Worm (Caenorhabditis elegans) whole organism, L4 larva: ENCODE measurements around the gene F59B2.15.

Experiments used
- F37D6.2 ChIP-seq: sonication (generic microtip); optimal IDR thresholded peaks from 2 replicates; lab custom pipeline; 2016; ENCODE audit warnings: mild to moderate bottlenecking, missing genetic modification characterization, missing compliant biosample characterization
- F44E2.7 ChIP-seq: fragments of 200-800 bp; sonication (Bioruptor generic); IDR thresholded peaks from 2 replicates; pipeline ENCODE4 v2.1.2; 2022; ENCODE audit warnings: missing genetic modification characterization, missing compliant biosample characterization
- T26A8.4 ChIP-seq: fragments of 200-800 bp; sonication (Bioruptor generic); IDR thresholded peaks from 2 replicates; pipeline ENCODE4 v1.3.6; 2022; ENCODE audit warnings: missing genetic modification characterization, missing compliant biosample characterization
- Y75B8A.6 ChIP-seq: fragments of 200-800 bp; sonication (Bioruptor generic); IDR thresholded peaks from 2 replicates; pipeline ENCODE4 v1.3.6; 2022; ENCODE audit warnings: missing genetic modification reagents, missing genetic modification characterization, missing compliant biosample characterization
- ZK337.2 ChIP-seq: fragments of 200-800 bp; sonication (Bioruptor generic); IDR thresholded peaks from 2 replicates; pipeline ENCODE4 v1.3.6; 2022; ENCODE audit warnings: missing genetic modification reagents, missing genetic modification characterization, missing compliant biosample characterization
- ceh-62 ChIP-seq: sonication (generic microtip); optimal IDR thresholded peaks from 2 replicates; lab custom pipeline; 2017; ENCODE audit warnings: missing biosample characterization, missing genetic modification characterization
- ceh-82 ChIP-seq: sonication (generic microtip); optimal IDR thresholded peaks from 2 replicates; lab custom pipeline; 2017; ENCODE audit warnings: missing biosample characterization, missing genetic modification characterization
- cey-2 ChIP-seq: sonication (generic microtip); optimal IDR thresholded peaks from 3 replicates; lab custom pipeline; 2017; ENCODE audit warnings: missing genetic modification characterization, mild to moderate bottlenecking, missing compliant biosample characterization, antibody characterized with exemption, borderline replicate concordance; ENCODE audit not compliant: insufficient read depth
- ctbp-1 ChIP-seq: fragments of 200-800 bp; sonication (Bioruptor generic); IDR thresholded peaks from 2 replicates; pipeline ENCODE4 v1.3.6; 2022; ENCODE audit warnings: missing genetic modification reagents, missing genetic modification characterization, missing compliant biosample characterization
- daf-16 ChIP-seq, 3 experiments: sonication (generic microtip); optimal IDR thresholded peaks; 2 replicates each; lab custom pipeline; 2016 to 2017; ENCODE audit warnings: missing genetic modification characterization in 3 of 3, missing genetic modification reagents in 3 of 3, mild to moderate bottlenecking in 2 of 3, missing compliant biosample characterization in 2 of 3, missing biosample characterization in 1 of 3, moderate library complexity in 1 of 3
- dmd-6 ChIP-seq: fragments of 200-800 bp; sonication (Bioruptor generic); IDR thresholded peaks from 2 replicates; pipeline ENCODE4 v1.3.6; 2022; ENCODE audit warnings: missing genetic modification reagents, missing genetic modification characterization, missing compliant biosample characterization
- dmd-8 ChIP-seq: fragments of 200-800 bp; sonication (Bioruptor generic); IDR thresholded peaks from 2 replicates; pipeline ENCODE4 v1.3.6; 2022; ENCODE audit warnings: missing genetic modification characterization, missing compliant biosample characterization
- dve-1 ChIP-seq: sonication (generic microtip); optimal IDR thresholded peaks from 2 replicates; lab custom pipeline; 2017; ENCODE audit warnings: antibody characterized with exemption, mild to moderate bottlenecking, missing genetic modification characterization, missing compliant biosample characterization; ENCODE audit not compliant: insufficient read depth
- egl-43 ChIP-seq: fragments of 200-800 bp; sonication (Bioruptor generic); IDR thresholded peaks from 2 replicates; pipeline ENCODE4 v1.3.6; 2022; ENCODE audit warnings: missing genetic modification reagents, missing genetic modification characterization, missing compliant biosample characterization
- gei-8 ChIP-seq: fragments of 200-800 bp; sonication (Bioruptor generic); optimal IDR thresholded peaks from 2 replicates; lab custom pipeline; 2018; ENCODE audit warnings: mild to moderate bottlenecking, missing genetic modification characterization, missing compliant biosample characterization
- hif-1 ChIP-seq, 2 experiments: sonication (generic microtip); optimal IDR thresholded peaks; 2 replicates each; lab custom pipeline; 2016 to 2017; ENCODE audit warnings: missing compliant biosample characterization in 2 of 2, missing genetic modification characterization in 2 of 2, missing genetic modification reagents in 2 of 2, missing genotype in 2 of 2, mild to moderate bottlenecking in 1 of 2
- lim-7 ChIP-seq: fragments of 200-800 bp; sonication (Bioruptor generic); IDR thresholded peaks from 2 replicates; pipeline ENCODE4 v1.3.6; 2022; ENCODE audit warnings: missing genetic modification characterization, missing compliant biosample characterization
- lin-29 ChIP-seq: fragments of 200-800 bp; sonication (Bioruptor generic); IDR thresholded peaks from 2 replicates; pipeline ENCODE4 v1.3.6; 2022; ENCODE audit warnings: missing genetic modification reagents, missing genetic modification characterization, missing compliant biosample characterization
- lin-38 ChIP-seq: fragments of 200-800 bp; sonication (Bioruptor generic); IDR thresholded peaks from 2 replicates; pipeline ENCODE4 v1.3.6; 2022; ENCODE audit warnings: missing genetic modification reagents, missing genetic modification characterization, missing compliant biosample characterization
- lin-39 ChIP-seq: fragments of 150-350 bp; optimal IDR thresholded peaks from 2 replicates; lab custom pipeline; 2014; ENCODE audit warnings: missing biosample characterization, missing genetic modification reagents, missing genetic modification characterization
- lsy-2 ChIP-seq, 2 experiments: fragments of 150-350 bp in 1 of 2; sonication (generic microtip) in 1 of 2; optimal IDR thresholded peaks; 2 replicates each; lab custom pipeline; 2014 to 2017; ENCODE audit warnings: missing biosample characterization in 2 of 2, missing genetic modification characterization in 2 of 2
- madf-9 ChIP-seq: fragments of 200-800 bp; sonication (Bioruptor generic); conservative IDR thresholded peaks from 2 replicates; pipeline ENCODE4 v1.3.6; 2022; ENCODE audit warnings: missing genetic modification reagents, missing genetic modification characterization, missing compliant biosample characterization
- mep-1 ChIP-seq: fragments of 150-350 bp; sonication (generic microtip); optimal IDR thresholded peaks from 3 replicates; lab custom pipeline; 2014; ENCODE audit warnings: missing biosample characterization, missing genetic modification characterization
- mes-2 ChIP-seq: sonication (generic microtip); optimal IDR thresholded peaks from 2 replicates; lab custom pipeline; 2016; ENCODE audit warnings: missing genotype, mild to moderate bottlenecking, missing genetic modification characterization, missing compliant biosample characterization; ENCODE audit not compliant: poor library complexity, severe bottlenecking
- nhr-102 ChIP-seq: sonication (generic microtip); optimal IDR thresholded peaks from 2 replicates; lab custom pipeline; 2016; ENCODE audit warnings: mild to moderate bottlenecking, missing genetic modification characterization, moderate library complexity, missing compliant biosample characterization
- nhr-237 ChIP-seq: sonication (generic microtip); optimal IDR thresholded peaks from 2 replicates; lab custom pipeline; 2017; ENCODE audit warnings: missing biosample characterization, missing genetic modification characterization
- nhr-48 ChIP-seq: sonication (generic microtip); optimal IDR thresholded peaks from 2 replicates; lab custom pipeline; 2016; ENCODE audit warnings: mild to moderate bottlenecking, missing genetic modification characterization, missing compliant biosample characterization
- pha-4 ChIP-seq, 2 experiments: fragments of 150-350 bp in 1 of 2; fragments of 200-800 bp in 1 of 2; sonication (Bioruptor generic) in 1 of 2; IDR thresholded peaks in 1 of 2; optimal IDR thresholded peaks in 1 of 2; 2 replicates each; pipeline versions ENCODE4 v1.3.6 to Lab custom; 2014 to 2022; ENCODE audit warnings: missing genetic modification characterization in 2 of 2, missing genetic modification reagents in 2 of 2, missing biosample characterization in 1 of 2, missing compliant biosample characterization in 1 of 2
- pqm-1 ChIP-seq: sonication (generic microtip); optimal IDR thresholded peaks from 2 replicates; lab custom pipeline; 2017; ENCODE audit warnings: missing biosample characterization, missing genetic modification characterization
- rbr-2 ChIP-seq: sonication (generic microtip); optimal IDR thresholded peaks from 2 replicates; lab custom pipeline; 2016; ENCODE audit warnings: missing genotype, missing genetic modification characterization, missing compliant biosample characterization
- spr-1 ChIP-seq: sonication (generic microtip); optimal IDR thresholded peaks from 2 replicates; lab custom pipeline; 2016; ENCODE audit warnings: mild to moderate bottlenecking, missing genetic modification characterization, missing compliant biosample characterization
- unc-130 ChIP-seq: sonication (generic microtip); optimal IDR thresholded peaks from 2 replicates; lab custom pipeline; 2016; ENCODE audit warnings: missing genetic modification reagents, missing genetic modification characterization, missing compliant biosample characterization
- unc-62 ChIP-seq, 3 experiments: fragments of 150-350 bp in 1 of 3; sonication (generic microtip); optimal IDR thresholded peaks in 2 of 3; peaks in 1 of 3; 1 replicate in 1 of 3; 2 replicates in 2 of 3; lab custom pipeline; 2014 to 2017; ENCODE audit warnings: missing biosample characterization in 3 of 3, missing genetic modification characterization in 3 of 3, missing genetic modification reagents in 3 of 3, missing genotype in 1 of 3
- zfp-3 ChIP-seq: fragments of 200-800 bp; sonication (Bioruptor generic); conservative IDR thresholded peaks from 2 replicates; pipeline ENCODE4 v1.3.6; 2022; ENCODE audit warnings: missing genetic modification reagents, missing genetic modification characterization, missing compliant biosample characterization
- ztf-7 ChIP-seq: fragments of 150-350 bp; optimal IDR thresholded peaks from 2 replicates; lab custom pipeline; 2014; ENCODE audit warnings: missing biosample characterization, missing genetic modification characterization

The F59B2.15 gene

DNA sequence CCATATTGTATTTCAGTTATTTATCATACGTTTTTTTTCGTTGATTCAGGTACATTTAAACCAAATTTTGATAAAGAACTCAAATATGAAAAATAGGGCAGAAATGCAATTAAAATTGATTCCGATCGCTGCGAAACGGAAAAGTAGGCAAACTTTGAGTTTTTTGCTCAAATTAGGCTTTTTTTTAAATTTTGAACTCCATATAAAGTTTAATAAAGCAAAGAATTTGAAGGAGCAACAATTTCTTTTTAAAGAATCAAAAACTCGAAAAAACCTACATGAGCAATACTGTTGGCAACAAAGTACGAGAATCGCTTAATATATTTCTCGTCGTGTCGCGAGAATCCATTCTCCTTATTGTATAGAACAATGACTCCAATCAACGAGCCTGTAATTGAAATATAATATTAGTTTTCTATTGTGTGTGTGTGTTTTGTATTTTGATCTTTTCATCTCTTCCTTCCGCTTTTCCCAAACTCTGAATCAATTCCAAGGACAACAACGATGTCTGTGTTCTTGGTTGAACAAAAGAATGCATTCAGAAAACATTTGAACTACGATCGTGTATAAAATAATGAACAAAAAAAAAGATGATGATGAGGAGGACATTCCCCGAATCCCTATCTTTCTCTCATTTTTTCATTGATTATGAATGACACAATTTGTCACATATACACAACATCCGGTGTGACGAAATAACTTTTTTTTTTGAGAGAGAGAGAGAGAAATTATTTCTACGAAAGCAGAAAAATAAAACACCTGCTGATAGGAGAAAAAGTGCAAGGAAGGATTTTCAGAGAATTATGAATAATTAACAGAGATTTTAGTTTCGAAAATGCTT lies 23.7 kb downstream of the F59B2.15 start (continued):
- no peak for TF ChIP-seq egl-43 (GFP tag; lab: Robert Waterston, UW)
- 0 out of 2 replicates have a peak, but pooled peaks have one; percentile 26 for TF ChIP-seq dmd-6
- TF ChIP-seq dmd-8 (GFP tag; lab: Robert Waterston, UW), result no peak
- TF ChIP-seq lin-38 (GFP tag; lab: Robert Waterston, UW), result no peak
- no peak for TF ChIP-seq hif-1 (tag; optimal IDR thresholded peaks at IDR 0.05; lab: Kevin White, UChicago)
- TF ChIP-seq ZK337.2 (GFP tag; lab: Robert Waterston, UW), result no peak

- TF ChIP-seq dve-1 (tag; lab: Kevin White, UChicago) (peak; percentile 17), ceh-82 (tag; lab: Kevin White, UChicago) (no peak), mep-1 (tag; lab: Kevin White, UChicago) (peak; percentile 57), lsy-2 (tag; optimal IDR thresholded peaks at IDR 0.05; lab: Kevin White, UChicago) (peak in 1 of 2 experiments; percentile 7), zfp-3 (GFP tag; lab: Robert Waterston, UW) (peak; percentile 87), rbr-2 (tag; lab: Kevin White, UChicago) (no peak), gei-8 (peak; percentile 41), spr-1 (tag; lab: Kevin White, UChicago) (peak; percentile 50), pha-4 (GFP tag; IDR thresholded peaks at IDR 0.05; lab: Robert Waterston, UW) (peak; percentile 33; the same call in 1 of the 2 replicates), pha-4 (tag; optimal IDR thresholded peaks at IDR 0.05; lab: Kevin White, UChicago) (no peak), unc-62 (GFP tag; optimal IDR thresholded peaks at IDR 0.05 in 1 of 2; lab: Kevin White, UChicago) (no peak), unc-62 (tag; optimal IDR thresholded peaks at IDR 0.05; lab: Kevin White, UChicago) (no peak), daf-16 (GFP tag; optimal IDR thresholded peaks at IDR 0.05; lab: Kevin White, UChicago) (no peak), daf-16 (tag; optimal IDR thresholded peaks at IDR 0.05; lab: Kevin White, UChicago) (no peak), F37D6.2 (tag; lab: Kevin White, UChicago) (no peak), lin-39 (tag; lab: Kevin White, UChicago) (no peak), egl-43 (GFP tag; lab: Robert Waterston, UW) (no peak), lin-29 (GFP tag; lab: Robert Waterston, UW) (no peak), F44E2.7 (GFP tag; lab: Robert Waterston, UW) (no peak), Y75B8A.6 (no peak), nhr-102 (peak; percentile 40), nhr-237 (tag; lab: Kevin White, UChicago) (no peak), ceh-62 (no peak), T26A8.4 (GFP tag; lab: Robert Waterston, UW) (peak; percentile 37; the same call in 1 of the 2 replicates), nhr-48 (tag; lab: Kevin White, UChicago) (peak; percentile 5), madf-9 (GFP tag; lab: Robert Waterston, UW) (0 out of 2 replicates have a peak, but pooled peaks have one; percentile 35), cey-2 (no peak), pqm-1 (tag; lab: Kevin White, UChicago) (no peak), unc-130 (GFP tag; lab: Kevin White, UChicago) (no peak), ctbp-1 (peak; percentile 22; the same call in 1 of the 2 replicates), lim-7 (0 out of 2 replicates have a peak, but pooled peaks have one; percentile 55)
These were observed 27.6 kb downstream of the F59B2.15 start for ce11 chrIII:8974835-8975234.

DNA sequence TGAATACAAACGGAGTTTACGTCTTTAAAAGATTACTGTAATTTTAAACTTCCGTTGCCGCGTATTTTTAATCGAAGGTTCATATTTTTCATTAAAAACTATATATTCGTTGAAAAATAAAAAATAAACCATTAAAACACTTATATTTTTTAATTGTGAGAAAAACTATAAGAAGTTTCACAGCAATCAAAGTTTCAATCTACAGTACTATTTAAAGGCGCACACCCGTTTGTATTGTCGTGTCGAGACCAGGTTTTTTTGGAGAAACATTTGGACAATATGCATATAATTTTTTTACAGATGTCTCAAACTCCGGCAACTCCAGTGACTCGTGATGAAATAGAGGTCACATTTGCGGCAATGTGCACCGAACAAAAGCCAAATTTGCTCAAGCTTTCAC lies 28.6 kb downstream of the F59B2.15 start, which contains the start of gene R08D7.5:
Gene R08D7.5 (plus strand): TSS at position 301 of the 400 bp plus-strand sequence.
- no peak for TF ChIP-seq ztf-7 (tag; lab: Kevin White, UChicago)
- TF ChIP-seq mes-2, result peak; percentile 43
- TF ChIP-seq, all 104 proteins: peak for 1
